Fruit fly (Drosophila melanogaster): ENCODE results near the gene CG43231.

DNA sequence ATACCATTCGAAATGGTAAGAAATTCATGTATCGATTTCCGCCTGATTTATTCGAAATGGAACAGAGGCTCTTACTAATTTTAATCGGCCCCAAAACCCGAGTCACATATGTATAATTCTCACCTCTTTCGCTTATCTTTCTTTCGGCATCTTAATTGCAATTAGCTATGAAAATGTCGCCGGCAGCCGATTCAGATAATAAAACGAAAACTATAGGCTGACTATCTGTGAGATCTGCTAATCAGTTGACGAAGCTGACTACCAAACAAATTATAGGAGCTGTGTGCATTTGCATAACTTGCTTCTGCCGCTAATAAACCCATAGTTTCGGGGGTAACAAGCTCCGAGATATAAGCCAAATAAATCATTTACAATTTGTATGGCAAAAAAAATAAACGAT, 36.6 kb downstream of the CG43231 start:
- TF ChIP-seq Clk (GFP tag; optimal IDR thresholded peaks at IDR 0.05), result no peak
- no peak for TF ChIP-seq Crg-1 (GFP tag; optimal IDR thresholded peaks at IDR 0.05)
- TF ChIP-seq kay (GFP tag; ENCODE audit: borderline replicate concordance), result no peak
- no peak for TF ChIP-seq pad (GFP tag; optimal IDR thresholded peaks at IDR 0.05)
